Fruit fly (Drosophila melanogaster) whole organism, embryonic: ENCODE data around the gene Rpn11.

Experiments used
- CG10274 ChIP-seq: fragments of 200-800 bp; sonication (Bioruptor generic); optimal IDR thresholded peaks from 3 replicates; lab custom pipeline; 2017; ENCODE audit warnings: missing biosample characterization, mild to moderate bottlenecking, missing genetic modification characterization
- CG10321 ChIP-seq: fragments of 200-800 bp; sonication (Bioruptor generic); IDR thresholded peaks from 2 replicates; pipeline ENCODE4 v1.3.6; 2022; ENCODE audit warnings: missing biosample characterization, missing genetic modification characterization
- CG10565 ChIP-seq: fragments of 200-800 bp; sonication (Bioruptor generic); optimal IDR thresholded peaks from 3 replicates; lab custom pipeline; 2016; ENCODE audit warnings: missing biosample characterization, mild to moderate bottlenecking, missing genetic modification characterization
- CG11247 ChIP-seq: fragments of 200-800 bp; sonication (Bioruptor generic); IDR thresholded peaks from 2 replicates; pipeline ENCODE4 v1.3.6; 2022; ENCODE audit warnings: missing biosample characterization, missing genetic modification characterization
- CG12299 ChIP-seq: fragments of 200-800 bp; sonication (Bioruptor generic); optimal IDR thresholded peaks from 2 replicates; lab custom pipeline; 2018; ENCODE audit warnings: missing biosample characterization, mild to moderate bottlenecking, missing genetic modification characterization
- CG14667 ChIP-seq: fragments of 200-800 bp; sonication (Bioruptor generic); IDR thresholded peaks from 2 replicates; pipeline ENCODE4 v1.3.6; 2022; ENCODE audit warnings: missing biosample characterization, missing genetic modification characterization
- CG17328 ChIP-seq: fragments of 200-800 bp; sonication (Bioruptor generic); IDR thresholded peaks from 2 replicates; pipeline ENCODE4 v1.3.6; 2022; ENCODE audit warnings: missing biosample characterization, missing genetic modification characterization
- CG18476 ChIP-seq: fragments of 200-800 bp; sonication (Bioruptor generic); optimal IDR thresholded peaks from 2 replicates; lab custom pipeline; 2016; ENCODE audit warnings: missing biosample characterization, mild to moderate bottlenecking, missing genetic modification characterization
- CG30403 ChIP-seq: fragments of 200-800 bp; sonication (Bioruptor generic); optimal IDR thresholded peaks from 3 replicates; lab custom pipeline; 2016; ENCODE audit warnings: missing biosample characterization, missing genetic modification characterization
- CG3163 ChIP-seq: fragments of 200-800 bp; sonication (Bioruptor generic); optimal IDR thresholded peaks from 3 replicates; lab custom pipeline; 2016; ENCODE audit warnings: missing biosample characterization, missing genetic modification characterization
- CG34422 ChIP-seq: fragments of 200-800 bp; sonication (Bioruptor generic); IDR thresholded peaks from 3 replicates; pipeline ENCODE4 v1.3.6; 2022; ENCODE audit warnings: missing biosample characterization, missing genetic modification characterization
- CG4617 ChIP-seq: fragments of 200-800 bp; sonication (Bioruptor generic); optimal IDR thresholded peaks from 3 replicates; lab custom pipeline; 2016; ENCODE audit warnings: missing biosample characterization, missing genetic modification characterization, borderline replicate concordance
- CG6654 ChIP-seq: fragments of 200-800 bp; sonication (Bioruptor generic); optimal IDR thresholded peaks from 2 replicates; lab custom pipeline; 2017; ENCODE audit warnings: missing biosample characterization, mild to moderate bottlenecking, missing genetic modification characterization
- CG6689 ChIP-seq: fragments of 200-800 bp; sonication (Bioruptor generic); IDR thresholded peaks from 2 replicates; pipeline ENCODE4 v1.3.6; 2022; ENCODE audit warnings: missing biosample characterization, missing genetic modification characterization
- CG7745 ChIP-seq: fragments of 200-800 bp; sonication (Bioruptor generic); optimal IDR thresholded peaks from 2 replicates; lab custom pipeline; 2018; ENCODE audit warnings: missing biosample characterization, mild to moderate bottlenecking, missing genetic modification characterization, moderate library complexity
- CG7839 ChIP-seq: fragments of 200-800 bp; sonication (Bioruptor generic); optimal IDR thresholded peaks from 3 replicates; lab custom pipeline; 2018; ENCODE audit warnings: missing biosample characterization, mild to moderate bottlenecking, missing genetic modification characterization, moderate library complexity
- CG7963 ChIP-seq: fragments of 200-800 bp; sonication (Bioruptor generic); IDR thresholded peaks from 3 replicates; pipeline ENCODE4 v1.3.6; 2022; ENCODE audit warnings: missing biosample characterization, missing genetic modification characterization; ENCODE audit not compliant: partially characterized antibody
- CG8359 ChIP-seq: fragments of 200-800 bp; sonication (Bioruptor generic); optimal IDR thresholded peaks from 2 replicates; lab custom pipeline; 2017; ENCODE audit warnings: missing biosample characterization, mild to moderate bottlenecking, missing genetic modification characterization, borderline replicate concordance
- Dfd ChIP-seq, 2 experiments: fragments of >200 bp; optimal IDR thresholded peaks; 2 replicates each; lab custom pipeline; 2017; ENCODE audit warnings: missing biosample characterization in 2 of 2, missing genetic modification characterization in 2 of 2
- Doc3 ChIP-seq: fragments of 200-800 bp; sonication (Bioruptor generic); IDR thresholded peaks from 3 replicates; pipeline ENCODE4 v1.3.6; 2022; ENCODE audit warnings: missing biosample characterization, missing genetic modification characterization; ENCODE audit not compliant: partially characterized antibody
- Eip74EF ChIP-seq, 2 experiments: fragments of 200-800 bp in 1 of 2; fragments of >200 bp in 1 of 2; sonication (Bioruptor generic) in 1 of 2; optimal IDR thresholded peaks; 2 replicates each; lab custom pipeline; 2017 to 2019; ENCODE audit warnings: missing biosample characterization in 2 of 2, missing genetic modification characterization in 2 of 2, mild to moderate bottlenecking in 1 of 2, moderate library complexity in 1 of 2
- HLHmδ ChIP-seq: fragments of 200-800 bp; sonication (Bioruptor generic); optimal IDR thresholded peaks from 2 replicates; lab custom pipeline; 2018; ENCODE audit warnings: missing biosample characterization, mild to moderate bottlenecking, missing genetic modification characterization, moderate library complexity
- Hmr ChIP-seq: fragments of 200-800 bp; sonication (Bioruptor generic); optimal IDR thresholded peaks from 3 replicates; lab custom pipeline; 2017; ENCODE audit warnings: mild to moderate bottlenecking, missing biosample characterization, missing genetic modification reagents, missing genetic modification characterization
- NFAT ChIP-seq: fragments of 200-800 bp; sonication (Bioruptor generic); IDR thresholded peaks from 2 replicates; pipeline ENCODE4 v1.3.6; 2022; ENCODE audit warnings: missing biosample characterization, missing genetic modification characterization
- NK7.1 ChIP-seq: fragments of 200-800 bp; sonication (Bioruptor generic); optimal IDR thresholded peaks from 3 replicates; lab custom pipeline; 2016; ENCODE audit warnings: missing biosample characterization, missing genetic modification characterization
- Neu2 ChIP-seq: fragments of 200-800 bp; sonication (Bioruptor generic); optimal IDR thresholded peaks from 3 replicates; lab custom pipeline; 2016; ENCODE audit warnings: missing biosample characterization, missing genetic modification characterization, borderline replicate concordance
- Oli ChIP-seq: fragments of 200-800 bp; sonication (Bioruptor generic); optimal IDR thresholded peaks from 2 replicates; lab custom pipeline; 2018; ENCODE audit warnings: missing biosample characterization, mild to moderate bottlenecking, missing genetic modification characterization, moderate library complexity
- Opbp ChIP-seq: fragments of 200-800 bp; sonication (Bioruptor generic); IDR thresholded peaks from 3 replicates; pipeline ENCODE4 v1.3.6; 2022; ENCODE audit warnings: missing biosample characterization, missing genetic modification characterization; ENCODE audit not compliant: partially characterized antibody
- amos ChIP-seq: fragments of 200-800 bp; sonication (Bioruptor generic); IDR thresholded peaks from 2 replicates; pipeline ENCODE4 v1.3.6; 2022; ENCODE audit warnings: missing biosample characterization, missing genetic modification characterization; ENCODE audit not compliant: partially characterized antibody
- ase ChIP-seq: fragments of 200-800 bp; sonication (Bioruptor generic); IDR thresholded peaks from 3 replicates; pipeline ENCODE4 v1.3.6; 2022; ENCODE audit warnings: missing biosample characterization, missing genetic modification characterization
- br ChIP-seq: fragments of >200 bp; optimal IDR thresholded peaks from 2 replicates; lab custom pipeline; 2017
- esg ChIP-seq: fragments of 200-800 bp; sonication (Bioruptor generic); conservative IDR thresholded peaks from 2 replicates; pipeline ENCODE4 v1.3.6; 2022; ENCODE audit warnings: missing biosample characterization, missing genetic modification characterization
- gcm2 ChIP-seq: fragments of 200-800 bp; sonication (Bioruptor generic); optimal IDR thresholded peaks from 2 replicates; lab custom pipeline; 2016; ENCODE audit warnings: missing biosample characterization, missing genetic modification characterization
- gem ChIP-seq: fragments of 200-800 bp; sonication (Bioruptor generic); optimal IDR thresholded peaks from 2 replicates; lab custom pipeline; 2019; ENCODE audit warnings: missing biosample characterization, mild to moderate bottlenecking, missing genetic modification characterization, moderate library complexity
- gfzf ChIP-seq: fragments of 200-800 bp; sonication (Bioruptor generic); optimal IDR thresholded peaks from 2 replicates; lab custom pipeline; 2016; ENCODE audit warnings: missing biosample characterization, mild to moderate bottlenecking, missing genetic modification characterization, moderate library complexity
- hb ChIP-seq: fragments of 200-800 bp; sonication (Bioruptor generic); IDR thresholded peaks from 3 replicates; pipeline ENCODE4 v1.3.6; 2022; ENCODE audit warnings: missing biosample characterization, missing genetic modification characterization; ENCODE audit not compliant: partially characterized antibody
- ken ChIP-seq: fragments of 200-800 bp; sonication (Bioruptor generic); IDR thresholded peaks from 3 replicates; pipeline ENCODE4 v1.3.6; 2022; ENCODE audit warnings: missing biosample characterization, missing genetic modification characterization
- lilli ChIP-seq: fragments of 200-800 bp; sonication (Bioruptor generic); optimal IDR thresholded peaks from 3 replicates; lab custom pipeline; 2016; ENCODE audit warnings: missing biosample characterization, missing genetic modification characterization
- luna ChIP-seq: fragments of 200-800 bp; sonication (Bioruptor generic); optimal IDR thresholded peaks from 2 replicates; lab custom pipeline; 2016; ENCODE audit warnings: missing biosample characterization, missing genetic modification characterization
- nmo ChIP-seq: fragments of 200-800 bp; sonication (Bioruptor generic); optimal IDR thresholded peaks from 2 replicates; lab custom pipeline; 2018; ENCODE audit warnings: missing biosample characterization, mild to moderate bottlenecking, missing genetic modification characterization, moderate library complexity
- pzg ChIP-seq: fragments of 200-800 bp; sonication (Bioruptor generic); optimal IDR thresholded peaks from 3 replicates; lab custom pipeline; 2018; ENCODE audit warnings: missing biosample characterization, mild to moderate bottlenecking, missing genetic modification characterization, moderate library complexity
- repo ChIP-seq: fragments of 200-800 bp; sonication (Bioruptor generic); optimal IDR thresholded peaks from 2 replicates; lab custom pipeline; 2016; ENCODE audit warnings: missing biosample characterization, missing genetic modification characterization
- slou ChIP-seq: fragments of 200-800 bp; sonication (Bioruptor generic); optimal IDR thresholded peaks from 3 replicates; lab custom pipeline; 2016; ENCODE audit warnings: missing biosample characterization, missing genetic modification characterization
- so ChIP-seq: fragments of 200-800 bp; sonication (Bioruptor generic); IDR thresholded peaks from 3 replicates; pipeline ENCODE4 v1.3.6; 2022; ENCODE audit warnings: missing biosample characterization, missing genetic modification characterization
- sug ChIP-seq: fragments of 200-800 bp; optimal IDR thresholded peaks from 2 replicates; lab custom pipeline; 2019; ENCODE audit warnings: missing biosample characterization, mild to moderate bottlenecking, missing genetic modification characterization, moderate library complexity
- tio ChIP-seq: fragments of 200-800 bp; sonication (Bioruptor generic); optimal IDR thresholded peaks from 2 replicates; lab custom pipeline; 2017; ENCODE audit warnings: missing biosample characterization, missing genetic modification characterization, inconsistent platforms
- wor ChIP-seq: fragments of 200-800 bp; sonication (Bioruptor generic); IDR thresholded peaks from 2 replicates; pipeline ENCODE4 v1.3.6; 2022; ENCODE audit warnings: missing biosample characterization, missing genetic modification characterization
- zfh1 ChIP-seq: fragments of 200-800 bp; sonication (Bioruptor generic); IDR thresholded peaks from 3 replicates; pipeline ENCODE4 v1.3.6; 2022; ENCODE audit warnings: missing biosample characterization, missing genetic modification characterization

Rpn11 gene

DNA sequence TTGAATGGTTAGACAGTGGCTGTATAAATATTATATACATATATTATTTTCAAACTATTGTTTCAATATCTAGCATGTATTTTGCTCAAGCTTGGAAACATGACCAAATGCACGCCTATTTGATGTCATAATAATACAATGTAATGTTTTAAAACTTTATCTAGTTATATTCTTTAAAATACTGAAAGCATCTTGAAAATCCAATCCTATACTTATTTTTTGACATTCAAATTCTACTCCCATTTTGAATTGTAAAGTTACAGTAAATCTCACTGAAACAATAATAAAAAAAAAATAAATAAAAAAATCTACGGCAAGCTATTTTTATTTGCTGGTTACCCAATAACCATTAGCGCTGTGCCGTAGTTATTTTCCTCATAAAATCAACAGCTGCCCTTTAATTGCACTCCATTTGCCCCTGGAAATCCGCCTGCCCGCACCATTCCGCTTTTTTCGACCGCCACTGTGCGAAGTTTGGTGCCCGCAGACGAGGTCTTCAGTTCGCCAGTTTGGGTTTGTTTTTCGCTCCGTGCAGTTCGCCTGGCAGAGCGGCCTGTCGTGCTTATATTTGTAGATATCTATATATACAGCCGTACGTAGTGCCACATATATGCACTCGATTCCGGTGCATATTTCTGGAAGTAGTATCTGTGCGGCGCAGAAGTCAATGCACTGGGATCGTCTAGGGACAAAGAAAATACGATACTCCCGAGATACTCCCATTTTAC lies 14.5 kb downstream of the Rpn11 start (continued):
- TF ChIP-seq NK7.1 (no peak), CG6689 (GFP tag; lab: Robert Waterston, UW) (peak; percentile 45; the same call in 1 of the 2 replicates), gfzf (GFP tag; lab: Kevin White, UChicago) (no peak), zfh1 (GFP tag; lab: Robert Waterston, UW) (peak; percentile 63; the same call in 2 of the 3 replicates), CG7745 (no peak), amos (no peak), Oli (tag; lab: Kevin White, UChicago) (peak; percentile 66), Opbp (GFP tag; lab: Robert Waterston, UW) (0 out of 3 replicates have a peak, but pooled peaks have one; percentile 8), br (lab: Kevin White, UChicago) (no peak), HLHmδ (GFP tag; lab: Kevin White, UChicago) (no peak), tio (GFP tag; lab: Kevin White, UChicago) (peak; percentile 24), so (GFP tag; lab: Robert Waterston, UW) (0 out of 3 replicates have a peak, but pooled peaks have one; percentile 39), CG10321 (0 out of 2 replicates have a peak, but pooled peaks have one; percentile 35), hb (GFP tag; lab: Robert Waterston, UW) (no peak), CG6654 (GFP tag; lab: Kevin White, UChicago) (no peak), CG8359 (GFP tag; lab: Kevin White, UChicago) (peak; percentile 52), Dfd (GFP tag; optimal IDR thresholded peaks at IDR 0.05; lab: Kevin White, UChicago) (no peak), Neu2 (GFP tag; lab: Kevin White, UChicago) (no peak), CG7963 (no peak), ken (GFP tag; lab: Robert Waterston, UW) (peak; percentile 60; the same call in 2 of the 3 replicates), CG4617 (GFP tag; lab: Kevin White, UChicago) (peak; percentile 11), Doc3 (GFP tag; lab: Robert Waterston, UW) (no peak), pzg (GFP tag; lab: Kevin White, UChicago) (no peak), CG17328 (GFP tag; lab: Robert Waterston, UW) (peak; percentile 13; the same call in 1 of the 2 replicates), CG34422 (peak; percentile 48; the same call in 2 of the 3 replicates), luna (GFP tag; lab: Kevin White, UChicago) (no peak), CG12299 (no peak), CG10565 (GFP tag; lab: Kevin White, UChicago) (no peak), CG11247 (GFP tag; lab: Robert Waterston, UW) (peak; percentile 16; the same call in 1 of the 2 replicates), lilli (peak; percentile 57), CG7839 (peak; percentile 61), CG18476 (GFP tag; lab: Kevin White, UChicago) (peak; percentile 23), sug (tag; lab: Kevin White, UChicago) (no peak), CG10274 (GFP tag; lab: Kevin White, UChicago) (no peak), wor (GFP tag; lab: Robert Waterston, UW) (no peak), Eip74EF (GFP tag; optimal IDR thresholded peaks at IDR 0.05; lab: Kevin White, UChicago) (peak in 1 of 2 experiments; percentile 55), esg (GFP tag; lab: Robert Waterston, UW) (0 out of 2 replicates have a peak, but pooled peaks have one; percentile 13), slou (GFP tag; lab: Kevin White, UChicago) (peak; percentile 32), nmo (peak; percentile 54), gem (tag; lab: Kevin White, UChicago) (peak; percentile 66), repo (GFP tag; lab: Kevin White, UChicago) (peak; percentile 48), Hmr (GFP tag; lab: Kevin White, UChicago) (peak; percentile 48), gcm2 (GFP tag; lab: Kevin White, UChicago) (no peak), ase (GFP tag; lab: Robert Waterston, UW) (peak; percentile 54; the same call in 2 of the 3 replicates), NFAT (peak; percentile 75), CG14667 (peak; percentile 31; the same call in 1 of the 2 replicates), CG3163 (GFP tag; lab: Kevin White, UChicago) (no peak), CG30403 (GFP tag; lab: Kevin White, UChicago) (peak; percentile 56)
